Worm (Caenorhabditis elegans) whole organism, early embryonic: ENCODE measurements around the gene lrr-1.

Experiments used
- B0310.2 ChIP-seq: sonication (generic microtip); optimal IDR thresholded peaks from 2 replicates; lab custom pipeline; 2016; ENCODE audit warnings: mild to moderate bottlenecking, missing genetic modification characterization, missing compliant biosample characterization
- F13C5.2 ChIP-seq: sonication (generic microtip); optimal IDR thresholded peaks from 2 replicates; lab custom pipeline; 2017; ENCODE audit warnings: mild to moderate bottlenecking, missing genetic modification characterization, inconsistent platforms, missing compliant biosample characterization
- aly-1 ChIP-seq: sonication (generic microtip); optimal IDR thresholded peaks from 2 replicates; lab custom pipeline; 2016; ENCODE audit warnings: missing genetic modification characterization, missing compliant biosample characterization
- ama-1 ChIP-seq: fragments of 150-350 bp; optimal IDR thresholded peaks from 2 replicates; lab custom pipeline; 2014
- ceh-13 ChIP-seq: fragments of 200-800 bp; sonication (Bioruptor generic); optimal IDR thresholded peaks from 2 replicates; lab custom pipeline; 2018; ENCODE audit warnings: mild to moderate bottlenecking, missing genetic modification characterization, missing compliant biosample characterization
- ceh-36 ChIP-seq: sonication (generic microtip); optimal IDR thresholded peaks from 2 replicates; lab custom pipeline; 2016; ENCODE audit warnings: missing genetic modification characterization, inconsistent platforms, missing compliant biosample characterization
- ets-7 ChIP-seq: sonication (generic microtip); optimal IDR thresholded peaks from 2 replicates; lab custom pipeline; 2016; ENCODE audit warnings: missing genotype, missing genetic modification characterization, missing compliant biosample characterization
- flt-1 ChIP-seq: fragments of 200-800 bp; sonication (Bioruptor generic); IDR thresholded peaks from 2 replicates; pipeline ENCODE4 v1.3.6; 2022; ENCODE audit warnings: missing genetic modification characterization, missing compliant biosample characterization
- hmbx-1 ChIP-seq: sonication (generic microtip); optimal IDR thresholded peaks from 2 replicates; lab custom pipeline; 2016; ENCODE audit warnings: mild to moderate bottlenecking, missing genetic modification characterization, missing compliant biosample characterization
- hmg-4 ChIP-seq: fragments of 200-800 bp; sonication (Bioruptor generic); optimal IDR thresholded peaks from 2 replicates; lab custom pipeline; 2018; ENCODE audit warnings: mild to moderate bottlenecking, missing genetic modification characterization, missing compliant biosample characterization
- hnd-1 ChIP-seq: sonication (generic microtip); optimal IDR thresholded peaks from 2 replicates; lab custom pipeline; 2016; ENCODE audit warnings: missing genetic modification characterization, missing compliant biosample characterization
- pes-1 ChIP-seq: fragments of 200-800 bp; sonication (Bioruptor generic); IDR thresholded peaks from 2 replicates; pipeline ENCODE4 v1.3.6; 2022; ENCODE audit warnings: missing genetic modification reagents, missing genetic modification characterization, missing compliant biosample characterization
- scrt-1 ChIP-seq: fragments of 200-800 bp; sonication (Bioruptor generic); IDR thresholded peaks from 2 replicates; pipeline ENCODE4 v1.3.6; 2022; ENCODE audit warnings: missing genetic modification characterization, missing compliant biosample characterization
- sea-1 ChIP-seq: fragments of 200-800 bp; sonication (Bioruptor generic); conservative IDR thresholded peaks from 2 replicates; pipeline ENCODE4 v1.3.6; 2022; ENCODE audit warnings: missing genetic modification characterization, missing compliant biosample characterization
- tbx-11 ChIP-seq: fragments of 200-800 bp; sonication (Bioruptor generic); IDR thresholded peaks from 2 replicates; pipeline ENCODE4 v1.3.6; 2022; ENCODE audit warnings: missing genetic modification characterization, missing compliant biosample characterization
- tbx-37 ChIP-seq: fragments of 200-800 bp; sonication (Bioruptor generic); conservative IDR thresholded peaks from 2 replicates; pipeline ENCODE4 v1.3.6; 2022; ENCODE audit warnings: missing genetic modification reagents, missing genetic modification characterization, missing compliant biosample characterization
- tra-4 ChIP-seq: sonication (generic microtip); optimal IDR thresholded peaks from 2 replicates; lab custom pipeline; 2017; ENCODE audit warnings: missing genetic modification characterization, missing compliant biosample characterization

Gene lrr-1

ce11 chrII:4999122-4999521 is 37.1 kb downstream of the lrr-1 start, which contains the start of gene citk-2:
citk-2 (plus strand) TSS chrII:4999520.
- TF ChIP-seq tbx-11 (no peak), F13C5.2 (tag; lab: Kevin White, UChicago) (peak; percentile 70)

ce11 chrII:4998657-4999056 is 37.6 kb downstream of the lrr-1 start, which contains the start of gene F59A6.11:
F59A6.11 (minus strand) TSS chrII:4998757.
- TF ChIP-seq B0310.2 (tag; lab: Kevin White, UChicago) = no peak
- no peak for TF ChIP-seq tra-4 (tag; lab: Kevin White, UChicago)
- TF ChIP-seq scrt-1 (GFP tag; lab: Robert Waterston, UW) = no peak
- TF ChIP-seq flt-1 (GFP tag; lab: Robert Waterston, UW) = no peak
- TF ChIP-seq hmg-4 (GFP tag; lab: Kevin White, UChicago) = no peak
- no peak for TF ChIP-seq ama-1
- TF ChIP-seq ceh-36 (tag; lab: Kevin White, UChicago) = no peak
- TF ChIP-seq F13C5.2 (tag; lab: Kevin White, UChicago) = no peak
- TF ChIP-seq aly-1 (tag; lab: Kevin White, UChicago) = no peak
- no peak for TF ChIP-seq tbx-37 (GFP tag; lab: Robert Waterston, UW)
- TF ChIP-seq pes-1 (GFP tag; lab: Robert Waterston, UW) = no peak
- TF ChIP-seq sea-1 = no peak
- TF ChIP-seq ceh-13 = no peak
- no peak for TF ChIP-seq ets-7 (tag; lab: Kevin White, UChicago)
- no peak for TF ChIP-seq hmbx-1 (tag; lab: Kevin White, UChicago)

- no peak for TF ChIP-seq ceh-13
Observed at ce11 chrII:4994939-4995338, 41.3 kb downstream of the lrr-1 start, which contains the start of gene rnh-1.0. rnh-1.0 (plus strand) TSS chrII:4995327.

DNA sequence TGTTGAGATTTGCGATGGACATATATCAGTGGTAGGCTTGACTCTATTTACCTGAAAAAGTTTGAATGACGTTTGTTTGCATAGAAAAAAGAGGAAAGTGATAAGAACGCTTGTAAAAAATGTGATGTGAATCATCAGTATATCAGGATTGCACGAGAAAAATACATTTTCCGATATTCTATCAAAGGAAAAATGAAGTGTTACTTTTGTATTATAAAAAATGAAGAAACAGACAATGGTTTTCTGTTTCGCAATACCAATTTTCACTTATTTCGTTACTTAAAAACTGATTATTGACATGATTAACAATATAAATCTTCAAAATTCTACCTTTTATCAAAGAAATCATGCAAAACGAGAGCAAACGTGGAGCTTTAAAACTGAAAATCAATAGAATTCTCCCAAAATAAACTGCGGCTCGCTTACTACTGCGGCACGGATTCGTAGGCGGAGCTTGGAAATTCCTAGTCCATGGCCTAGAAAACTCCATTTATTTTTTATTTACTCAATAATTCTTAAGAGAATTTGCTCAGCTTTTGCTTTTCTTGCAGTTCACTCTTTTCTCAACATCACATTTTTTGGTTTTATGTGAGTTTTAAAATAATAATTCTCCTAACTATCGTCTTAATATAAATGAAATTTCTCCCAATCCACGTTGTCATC is 42.6 kb downstream of the lrr-1 start, which contains the start of the genes eif-1 and vps-24:
eif-1 (minus strand) TSS at position 51 of the 663 bp plus-strand sequence.
vps-24 (plus strand) TSS at position 469 of the 663 bp plus-strand sequence.
- TF ChIP-seq sea-1 = no peak
- TF ChIP-seq pes-1 (GFP tag; lab: Robert Waterston, UW) = 0 out of 2 replicates have a peak, but pooled peaks have one; percentile 37
- TF ChIP-seq ets-7 (tag; lab: Kevin White, UChicago) = no peak

DNA sequence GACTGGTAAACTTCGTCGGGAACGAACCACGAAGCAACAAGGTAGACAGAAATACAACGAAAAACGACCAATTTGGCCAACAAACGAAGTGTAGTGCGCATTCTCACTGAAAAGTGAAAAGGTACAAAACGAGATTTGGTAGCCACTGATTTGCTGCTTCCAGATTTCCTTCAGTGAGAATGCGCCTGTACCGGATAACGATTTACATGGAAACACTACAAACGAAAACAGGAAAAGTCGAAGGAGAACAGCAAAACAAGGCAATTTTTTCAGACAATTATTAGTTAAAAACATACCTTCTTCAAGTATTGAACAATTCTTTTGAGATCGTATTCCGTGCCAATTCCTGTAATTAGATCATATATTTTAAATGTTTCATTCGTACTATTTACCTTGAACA is 43.3 kb downstream of the lrr-1 start, which contains the start of gene pigb-1:
pigb-1 (minus strand) TSS at position 101 of the 400 bp plus-strand sequence.
- TF ChIP-seq hmg-4 (GFP tag; lab: Kevin White, UChicago) (no peak), tbx-37 (GFP tag; lab: Robert Waterston, UW) (no peak), B0310.2 (tag; lab: Kevin White, UChicago) (no peak), hnd-1 (tag; lab: Kevin White, UChicago) (no peak), F13C5.2 (tag; lab: Kevin White, UChicago) (no peak), flt-1 (GFP tag; lab: Robert Waterston, UW) (no peak), tbx-11 (no peak), ama-1 (no peak), ets-7 (tag; lab: Kevin White, UChicago) (no peak), ceh-36 (tag; lab: Kevin White, UChicago) (no peak), aly-1 (tag; lab: Kevin White, UChicago) (no peak), tra-4 (tag; lab: Kevin White, UChicago) (no peak), hmbx-1 (tag; lab: Kevin White, UChicago) (no peak), sea-1 (no peak), scrt-1 (GFP tag; lab: Robert Waterston, UW) (no peak), ceh-13 (no peak)

DNA sequence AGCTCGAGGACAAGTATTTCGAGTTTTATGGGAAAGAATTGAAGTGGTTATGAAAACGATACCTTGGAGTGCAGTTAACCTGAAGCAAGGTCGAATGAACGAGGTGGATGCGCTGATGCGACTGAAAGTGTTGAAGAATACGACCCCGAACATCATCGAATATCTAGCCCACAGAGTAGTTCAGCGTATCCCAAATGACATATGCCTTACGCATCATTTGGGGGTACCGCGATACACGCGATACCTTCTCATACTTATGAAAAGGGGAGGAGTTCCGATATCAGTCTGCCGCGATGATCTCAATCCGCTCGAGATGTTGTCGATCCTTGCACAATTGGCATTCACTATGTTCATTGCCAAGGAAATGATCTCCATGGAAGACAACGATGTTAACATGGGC is 46.4 kb downstream of the lrr-1 start, which contains the start of gene T27F7.12:
T27F7.12 (plus strand) TSS at position 301 of the 400 bp plus-strand sequence.
- TF ChIP-seq ceh-36 (tag; lab: Kevin White, UChicago) (no peak), ets-7 (tag; lab: Kevin White, UChicago) (no peak), F13C5.2 (tag; lab: Kevin White, UChicago) (no peak), flt-1 (GFP tag; lab: Robert Waterston, UW) (no peak), B0310.2 (tag; lab: Kevin White, UChicago) (no peak), pes-1 (GFP tag; lab: Robert Waterston, UW) (no peak), ceh-13 (no peak), tra-4 (tag; lab: Kevin White, UChicago) (no peak), ama-1 (no peak), hmbx-1 (tag; lab: Kevin White, UChicago) (no peak), hmg-4 (GFP tag; lab: Kevin White, UChicago) (no peak), scrt-1 (GFP tag; lab: Robert Waterston, UW) (no peak), aly-1 (tag; lab: Kevin White, UChicago) (no peak)

ce11 chrII:4987257-4987656 is 49.0 kb downstream of the lrr-1 start:
- no peak for TF ChIP-seq hnd-1 (tag; lab: Kevin White, UChicago)
- TF ChIP-seq B0310.2 (tag; lab: Kevin White, UChicago) = no peak
- TF ChIP-seq aly-1 (tag; lab: Kevin White, UChicago) = no peak
- TF ChIP-seq tra-4 (tag; lab: Kevin White, UChicago) = no peak
- no peak for TF ChIP-seq tbx-11
- TF ChIP-seq pes-1 (GFP tag; lab: Robert Waterston, UW) = no peak
- no peak for TF ChIP-seq F13C5.2 (tag; lab: Kevin White, UChicago)
- no peak for TF ChIP-seq flt-1 (GFP tag; lab: Robert Waterston, UW)
- no peak for TF ChIP-seq ets-7 (tag; lab: Kevin White, UChicago)
- no peak for TF ChIP-seq hmg-4 (GFP tag; lab: Kevin White, UChicago)
- no peak for TF ChIP-seq tbx-37 (GFP tag; lab: Robert Waterston, UW)
- TF ChIP-seq sea-1 = no peak
- no peak for TF ChIP-seq hmbx-1 (tag; lab: Kevin White, UChicago)
- no peak for TF ChIP-seq ceh-36 (tag; lab: Kevin White, UChicago)
